Worm (Caenorhabditis elegans): Measurements from ENCODE around the gene C18H7.12.

DNA sequence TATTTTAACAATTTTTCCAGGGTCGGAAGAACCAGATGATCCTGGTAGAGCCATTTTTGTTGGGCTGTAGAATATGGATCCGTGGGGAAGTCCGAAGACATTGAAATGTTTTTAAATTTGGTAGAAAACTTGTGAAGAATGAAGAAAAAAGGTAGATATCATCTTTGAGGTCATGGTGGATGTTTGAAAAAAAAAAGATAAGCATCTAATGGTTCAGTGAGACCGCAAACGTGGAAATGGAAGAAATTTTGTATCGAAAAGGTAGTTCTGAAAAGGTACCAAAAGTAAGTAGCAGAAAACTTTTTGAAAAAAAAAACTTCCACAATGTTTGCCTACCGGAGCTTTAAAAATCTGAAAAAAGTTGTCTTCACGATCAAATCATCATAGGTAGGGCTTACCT, 15.9 kb upstream of the C18H7.12 start, which contains the start of gene prmt-4:
- TF ChIP-seq aha-1 (tag; optimal IDR thresholded peaks at IDR 0.05) (no peak), elt-2 (tag; optimal IDR thresholded peaks at IDR 0.05) (no peak), nhr-12 (tag; optimal IDR thresholded peaks at IDR 0.05) (no peak), C34B4.2 (tag; optimal IDR thresholded peaks at IDR 0.05) (no peak), snpc-4 (tag; optimal IDR thresholded peaks at IDR 0.05) (no peak), unc-86 (tag; optimal IDR thresholded peaks at IDR 0.05) (no peak), pag-3 (tag; optimal IDR thresholded peaks at IDR 0.05; ENCODE audit: borderline replicate concordance, insufficient read depth) (no peak), nhr-237 (tag; optimal IDR thresholded peaks at IDR 0.05) (no peak), skn-1 (tag; optimal IDR thresholded peaks at IDR 0.05) (no peak)
